Worm (Caenorhabditis elegans) whole organism, L3 larva: ENCODE results near the gene fbxa-165.

Experiments
- R02D3.7 ChIP-seq: fragments of 150-350 bp; optimal IDR thresholded peaks from 2 replicates; lab custom pipeline; 2014; ENCODE audit warnings: missing biosample characterization, missing genetic modification characterization
- egl-27 ChIP-seq: sonication (generic microtip); optimal IDR thresholded peaks from 4 replicates; lab custom pipeline; 2017; ENCODE audit warnings: missing biosample characterization, missing genetic modification reagents, missing genetic modification characterization
- elt-2 ChIP-seq: sonication (generic microtip); optimal IDR thresholded peaks from 2 replicates; lab custom pipeline; 2016; ENCODE audit warnings: missing genetic modification reagents, mild to moderate bottlenecking, missing genetic modification characterization, missing compliant biosample characterization
- elt-3 ChIP-seq, 3 experiments: fragments of 150-350 bp in 1 of 3; sonication (generic microtip) in 2 of 3; optimal IDR thresholded peaks; 2 replicates in 2 of 3; 4 replicates in 1 of 3; lab custom pipeline; 2014 to 2017; ENCODE audit warnings: missing biosample characterization in 3 of 3, missing genetic modification characterization in 3 of 3
- fkh-10 ChIP-seq: sonication (generic microtip); optimal IDR thresholded peaks from 2 replicates; lab custom pipeline; 2017; ENCODE audit warnings: missing biosample characterization, missing genetic modification reagents, missing genetic modification characterization
- fos-1 ChIP-seq: fragments of 150-350 bp; optimal IDR thresholded peaks from 2 replicates; lab custom pipeline; 2014; ENCODE audit warnings: missing biosample characterization, missing genetic modification characterization
- jun-1 ChIP-seq: fragments of 150-350 bp; optimal IDR thresholded peaks from 2 replicates; lab custom pipeline; 2014; ENCODE audit warnings: missing biosample characterization, missing genetic modification reagents, missing genetic modification characterization
- lsy-12 ChIP-seq: sonication (generic microtip); optimal IDR thresholded peaks from 2 replicates; lab custom pipeline; 2016; ENCODE audit warnings: mild to moderate bottlenecking, missing genetic modification characterization, missing compliant biosample characterization
- nfya-1 ChIP-seq: sonication (generic microtip); optimal IDR thresholded peaks from 2 replicates; lab custom pipeline; 2017; ENCODE audit warnings: missing genetic modification characterization, mild to moderate bottlenecking, missing compliant biosample characterization, antibody characterized with exemption, moderate library complexity; ENCODE audit not compliant: insufficient read depth
- nhr-237 ChIP-seq: fragments of 150-350 bp; optimal IDR thresholded peaks from 2 replicates; lab custom pipeline; 2014; ENCODE audit warnings: missing biosample characterization, missing genetic modification characterization
- snpc-4 ChIP-seq: fragments of 150-350 bp; optimal IDR thresholded peaks from 2 replicates; lab custom pipeline; 2014; ENCODE audit warnings: missing biosample characterization, missing genetic modification characterization

DNA sequence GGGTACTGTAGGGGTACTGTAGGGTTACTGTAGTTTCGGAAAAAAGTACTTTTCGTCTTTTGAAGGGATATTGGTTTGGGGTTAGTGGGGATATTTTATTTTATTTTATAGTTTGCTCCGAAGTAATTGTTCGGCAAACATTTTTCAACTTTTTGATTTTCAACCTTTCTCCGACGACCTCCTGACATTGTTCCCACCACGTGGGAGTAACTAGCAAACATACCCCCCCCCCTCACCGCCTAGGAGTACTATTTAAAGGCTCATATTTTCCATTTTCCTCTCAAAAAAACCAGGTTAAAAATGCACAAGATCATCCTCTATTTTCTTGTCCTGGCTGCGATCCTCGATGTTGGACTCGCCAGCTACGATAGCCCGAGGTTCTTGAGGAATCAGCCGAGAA lies 49.7 kb upstream of the fbxa-165 start, which contains the start of gene srlf-29:
- TF ChIP-seq lsy-12 (tag; lab: Kevin White, UChicago) = no peak
- TF ChIP-seq elt-3 (tag; optimal IDR thresholded peaks at IDR 0.05; lab: Kevin White, UChicago) = no peak
- TF ChIP-seq fkh-10 (GFP tag; lab: Kevin White, UChicago) = no peak
- no peak for TF ChIP-seq jun-1 (tag; lab: Kevin White, UChicago)
- no peak for TF ChIP-seq fos-1 (tag; lab: Kevin White, UChicago)
- TF ChIP-seq egl-27 (tag; lab: Kevin White, UChicago) = no peak
- TF ChIP-seq nhr-237 (tag; lab: Kevin White, UChicago) = no peak
- no peak for TF ChIP-seq nfya-1 (tag; lab: Kevin White, UChicago)
- TF ChIP-seq snpc-4 (tag; lab: Kevin White, UChicago) = no peak
- no peak for TF ChIP-seq R02D3.7 (tag; lab: Kevin White, UChicago)
- no peak for TF ChIP-seq elt-2 (tag; lab: Kevin White, UChicago)
